Fruit fly (Drosophila melanogaster) whole organism, embryonic: ENCODE data around the gene CG31675.

Experiments
- Bdp1 ChIP-seq: fragments of 200-800 bp; sonication (Bioruptor generic); optimal IDR thresholded peaks from 3 replicates; lab custom pipeline; 2016; ENCODE audit warnings: missing biosample characterization, missing genetic modification characterization
- Bgb ChIP-seq: fragments of 200-800 bp; sonication (Bioruptor generic); IDR thresholded peaks from 2 replicates; pipeline ENCODE4 v1.3.6; 2022; ENCODE audit warnings: missing biosample characterization, missing genetic modification characterization; ENCODE audit not compliant: partially characterized antibody
- CG10209 ChIP-seq: fragments of 200-800 bp; sonication (Bioruptor generic); optimal IDR thresholded peaks from 3 replicates; lab custom pipeline; 2017; ENCODE audit warnings: missing biosample characterization, mild to moderate bottlenecking, missing genetic modification characterization, missing genetic modification reagents
- CG10431 ChIP-seq: fragments of 200-800 bp; sonication (Bioruptor generic); optimal IDR thresholded peaks from 3 replicates; lab custom pipeline; 2018; ENCODE audit warnings: missing biosample characterization, mild to moderate bottlenecking, missing genetic modification characterization
- CG10462 ChIP-seq: fragments of 200-800 bp; sonication (Bioruptor generic); optimal IDR thresholded peaks from 2 replicates; lab custom pipeline; 2016; ENCODE audit warnings: missing biosample characterization, missing genetic modification characterization
- CG14710 ChIP-seq: fragments of 200-800 bp; sonication (Bioruptor generic); optimal IDR thresholded peaks from 3 replicates; lab custom pipeline; 2019; ENCODE audit warnings: missing biosample characterization, mild to moderate bottlenecking, missing genetic modification characterization, moderate library complexity
- CG14860 ChIP-seq: fragments of 200-800 bp; sonication (Bioruptor generic); IDR thresholded peaks from 3 replicates; pipeline ENCODE4 v1.3.6; 2022; ENCODE audit warnings: missing biosample characterization, missing genetic modification characterization; ENCODE audit not compliant: partially characterized antibody
- CG1603 ChIP-seq: fragments of 200-800 bp; sonication (Bioruptor generic); optimal IDR thresholded peaks from 2 replicates; lab custom pipeline; 2019; ENCODE audit warnings: missing biosample characterization, mild to moderate bottlenecking, missing genetic modification characterization, moderate library complexity
- CG18011 ChIP-seq: fragments of 200-800 bp; sonication (Bioruptor generic); optimal IDR thresholded peaks from 2 replicates; lab custom pipeline; 2017; ENCODE audit warnings: missing biosample characterization, missing genetic modification characterization, mild to moderate bottlenecking, moderate library complexity, missing genotype
- CG2202 ChIP-seq: fragments of 200-800 bp; sonication (Bioruptor generic); optimal IDR thresholded peaks from 2 replicates; lab custom pipeline; 2018; ENCODE audit warnings: missing biosample characterization, mild to moderate bottlenecking, missing genetic modification characterization
- CG2889 ChIP-seq: fragments of 200-800 bp; sonication (Bioruptor generic); IDR thresholded peaks from 3 replicates; pipeline ENCODE4 v1.3.6; 2022; ENCODE audit warnings: missing biosample characterization, missing genetic modification characterization
- CG32772 ChIP-seq: fragments of 200-800 bp; sonication (Bioruptor generic); IDR thresholded peaks from 2 replicates; pipeline ENCODE4 v1.3.6; 2022; ENCODE audit warnings: missing biosample characterization, missing genetic modification characterization
- CG33557 ChIP-seq: fragments of 200-800 bp; sonication (Bioruptor generic); optimal IDR thresholded peaks from 2 replicates; lab custom pipeline; 2019; ENCODE audit warnings: missing biosample characterization, mild to moderate bottlenecking, missing genetic modification characterization, moderate library complexity
- CG34422 ChIP-seq: fragments of 200-800 bp; sonication (Bioruptor generic); IDR thresholded peaks from 3 replicates; pipeline ENCODE4 v1.3.6; 2022; ENCODE audit warnings: missing biosample characterization, missing genetic modification characterization
- CG3995 ChIP-seq: fragments of 200-800 bp; sonication (Bioruptor generic); optimal IDR thresholded peaks from 3 replicates; lab custom pipeline; 2016; ENCODE audit warnings: missing biosample characterization, missing genetic modification characterization
- CG6272 ChIP-seq: fragments of 200-800 bp; sonication (Bioruptor generic); IDR thresholded peaks from 2 replicates; pipeline ENCODE4 v1.3.6; 2022; ENCODE audit warnings: missing biosample characterization, missing genetic modification characterization
- CG6689 ChIP-seq: fragments of 200-800 bp; sonication (Bioruptor generic); IDR thresholded peaks from 2 replicates; pipeline ENCODE4 v1.3.6; 2022; ENCODE audit warnings: missing biosample characterization, missing genetic modification characterization
- CG7372 ChIP-seq: fragments of 200-800 bp; sonication (Bioruptor generic); IDR thresholded peaks from 2 replicates; pipeline ENCODE4 v1.3.6; 2022; ENCODE audit warnings: missing biosample characterization, missing genetic modification characterization
- Dbx ChIP-seq: fragments of 200-800 bp; sonication (Bioruptor generic); IDR thresholded peaks from 3 replicates; pipeline ENCODE4 v1.3.6; 2022; ENCODE audit warnings: missing biosample characterization, missing genetic modification characterization
- Dref ChIP-seq: fragments of 200-800 bp; sonication (Bioruptor generic); IDR thresholded peaks from 2 replicates; pipeline ENCODE4 v1.3.6; 2022; ENCODE audit warnings: missing biosample characterization, missing genetic modification characterization
- Drgx ChIP-seq: fragments of 200-800 bp; sonication (Bioruptor generic); IDR thresholded peaks from 2 replicates; pipeline ENCODE4 v1.3.6; 2022; ENCODE audit warnings: missing biosample characterization, missing genetic modification characterization
- Ets65A ChIP-seq: fragments of 200-800 bp; sonication (Bioruptor generic); peaks from one replicate; lab custom pipeline; 2016; ENCODE audit warnings: missing biosample characterization, missing genetic modification characterization
- Hand ChIP-seq: fragments of 200-800 bp; sonication (Bioruptor generic); optimal IDR thresholded peaks from 2 replicates; lab custom pipeline; 2017; ENCODE audit warnings: mild to moderate bottlenecking, missing biosample characterization, missing genetic modification reagents, missing genetic modification characterization
- Hr78 ChIP-seq, 2 experiments: fragments of 200-800 bp in 1 of 2; fragments of >200 bp in 1 of 2; sonication (Bioruptor generic) in 1 of 2; optimal IDR thresholded peaks; 2 replicates each; lab custom pipeline; 2017 to 2019; ENCODE audit warnings: missing biosample characterization in 2 of 2, missing genetic modification characterization in 2 of 2, mild to moderate bottlenecking in 1 of 2, moderate library complexity in 1 of 2
- Med ChIP-seq: fragments of 200-800 bp; sonication (Bioruptor generic); peaks from one replicate; lab custom pipeline; 2016; ENCODE audit warnings: missing biosample characterization, missing genetic modification characterization, mild to moderate bottlenecking, inconsistent platforms, moderate library complexity
- Nf-YA ChIP-seq: fragments of 200-800 bp; sonication (Bioruptor generic); IDR thresholded peaks from 2 replicates; pipeline ENCODE4 v1.3.6; 2022; ENCODE audit warnings: missing biosample characterization, missing genetic modification characterization
- NfI ChIP-seq: fragments of 200-800 bp; sonication (Bioruptor generic); optimal IDR thresholded peaks from 3 replicates; lab custom pipeline; 2018; ENCODE audit warnings: missing biosample characterization, mild to moderate bottlenecking, missing genetic modification characterization, moderate library complexity
- Pdp1 ChIP-seq, 2 experiments: fragments of 200-800 bp; sonication (Bioruptor generic); optimal IDR thresholded peaks; 3 replicates each; lab custom pipeline; 2016; ENCODE audit warnings: missing biosample characterization in 2 of 2, missing genetic modification characterization in 2 of 2, mild to moderate bottlenecking in 1 of 2, moderate library complexity in 1 of 2
- Sox102F ChIP-seq: fragments of 200-800 bp; sonication (Bioruptor generic); optimal IDR thresholded peaks from 2 replicates; lab custom pipeline; 2018; ENCODE audit warnings: missing biosample characterization, mild to moderate bottlenecking, missing genetic modification characterization, moderate library complexity
- bowl ChIP-seq: fragments of 200-800 bp; sonication (Bioruptor generic); IDR thresholded peaks from 2 replicates; pipeline ENCODE4 v1.3.6; 2022; ENCODE audit warnings: missing biosample characterization, missing genetic modification characterization
- dati ChIP-seq: fragments of 200-800 bp; sonication (Bioruptor generic); IDR thresholded peaks from 2 replicates; pipeline ENCODE4 v1.3.6; 2022; ENCODE audit warnings: missing biosample characterization, missing genetic modification characterization
- dm ChIP-seq: fragments of 200-800 bp; sonication (Bioruptor generic); optimal IDR thresholded peaks from 3 replicates; lab custom pipeline; 2016; ENCODE audit warnings: missing biosample characterization, missing genetic modification characterization
- dmrt11E ChIP-seq: fragments of 200-800 bp; sonication (Bioruptor generic); optimal IDR thresholded peaks from 3 replicates; lab custom pipeline; 2018; ENCODE audit warnings: missing biosample characterization, mild to moderate bottlenecking, missing genetic modification characterization, moderate library complexity
- dpn ChIP-seq, 2 experiments: fragments of 200-800 bp; sonication (Bioruptor generic); optimal IDR thresholded peaks; 3 replicates each; lab custom pipeline; 2016; ENCODE audit warnings: missing biosample characterization in 2 of 2, missing genetic modification characterization in 2 of 2
- ftz-f1 ChIP-seq: fragments of 200-800 bp; sonication (Bioruptor generic); optimal IDR thresholded peaks from 2 replicates; lab custom pipeline; 2016; ENCODE audit warnings: missing biosample characterization, missing genetic modification characterization
- gem ChIP-seq: fragments of 200-800 bp; sonication (Bioruptor generic); optimal IDR thresholded peaks from 2 replicates; lab custom pipeline; 2019; ENCODE audit warnings: missing biosample characterization, mild to moderate bottlenecking, missing genetic modification characterization, moderate library complexity
- gfzf ChIP-seq: fragments of 200-800 bp; sonication (Bioruptor generic); optimal IDR thresholded peaks from 2 replicates; lab custom pipeline; 2016; ENCODE audit warnings: missing biosample characterization, mild to moderate bottlenecking, missing genetic modification characterization, moderate library complexity
- hbn ChIP-seq: fragments of 200-800 bp; sonication (Bioruptor generic); IDR thresholded peaks from 2 replicates; pipeline ENCODE4 v1.3.6; 2022; ENCODE audit warnings: missing biosample characterization, missing genetic modification characterization; ENCODE audit not compliant: partially characterized antibody
- ind ChIP-seq: fragments of 200-800 bp; sonication (Bioruptor generic); optimal IDR thresholded peaks from 3 replicates; lab custom pipeline; 2016; ENCODE audit warnings: missing biosample characterization, missing genetic modification characterization
- lilli ChIP-seq: fragments of 200-800 bp; sonication (Bioruptor generic); optimal IDR thresholded peaks from 3 replicates; lab custom pipeline; 2016; ENCODE audit warnings: missing biosample characterization, missing genetic modification characterization
- luna ChIP-seq: fragments of 200-800 bp; sonication (Bioruptor generic); optimal IDR thresholded peaks from 2 replicates; lab custom pipeline; 2016; ENCODE audit warnings: missing biosample characterization, missing genetic modification characterization
- maf-S ChIP-seq: fragments of 200-800 bp; sonication (Bioruptor generic); optimal IDR thresholded peaks from 2 replicates; lab custom pipeline; 2016; ENCODE audit warnings: missing biosample characterization, missing genetic modification characterization
- nerfin-1 ChIP-seq: fragments of 200-800 bp; sonication (Bioruptor generic); optimal IDR thresholded peaks from 3 replicates; lab custom pipeline; 2019; ENCODE audit warnings: missing biosample characterization, mild to moderate bottlenecking, missing genetic modification characterization, moderate library complexity
- sens ChIP-seq: fragments of 200-800 bp; sonication (Bioruptor generic); peaks from one replicate; lab custom pipeline; 2016; ENCODE audit warnings: missing biosample characterization, missing genetic modification characterization
- sima ChIP-seq: fragments of 200-800 bp; sonication (Bioruptor generic); optimal IDR thresholded peaks from 2 replicates; lab custom pipeline; 2016; ENCODE audit warnings: missing biosample characterization, missing genetic modification characterization
- slou ChIP-seq: fragments of 200-800 bp; sonication (Bioruptor generic); optimal IDR thresholded peaks from 3 replicates; lab custom pipeline; 2016; ENCODE audit warnings: missing biosample characterization, missing genetic modification characterization
- sug ChIP-seq: fragments of 200-800 bp; optimal IDR thresholded peaks from 2 replicates; lab custom pipeline; 2019; ENCODE audit warnings: missing biosample characterization, mild to moderate bottlenecking, missing genetic modification characterization, moderate library complexity

The CG31675 gene

DNA sequence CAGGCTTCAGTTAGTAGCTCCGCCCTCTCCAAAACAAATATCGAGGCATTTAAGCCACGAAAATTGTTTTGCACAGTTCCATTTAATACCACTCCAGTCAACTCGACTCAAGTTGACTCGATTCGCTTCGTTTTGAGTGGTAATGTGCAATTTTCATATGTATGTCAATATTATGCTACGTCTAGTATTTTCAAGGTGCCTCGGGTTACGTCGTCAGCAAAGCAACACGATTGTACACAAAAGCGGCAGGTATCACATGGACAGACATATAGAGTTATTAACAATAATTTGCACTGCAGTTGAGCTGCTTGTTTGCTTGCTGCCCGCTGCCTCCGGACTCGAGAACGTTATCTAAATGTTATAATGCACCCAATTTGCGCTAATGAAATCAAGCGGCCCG is 37.5 kb downstream of the CG31675 start:
- TF ChIP-seq gfzf (no peak), Ets65A (peak; percentile 10), sug (no peak), gem (tag; lab: Kevin White, UChicago) (no peak), Nf-YA (GFP tag; lab: Robert Waterston, UW) (no peak), sens (GFP tag; lab: Kevin White, UChicago) (peak; percentile 46), bowl (no peak)

DNA sequence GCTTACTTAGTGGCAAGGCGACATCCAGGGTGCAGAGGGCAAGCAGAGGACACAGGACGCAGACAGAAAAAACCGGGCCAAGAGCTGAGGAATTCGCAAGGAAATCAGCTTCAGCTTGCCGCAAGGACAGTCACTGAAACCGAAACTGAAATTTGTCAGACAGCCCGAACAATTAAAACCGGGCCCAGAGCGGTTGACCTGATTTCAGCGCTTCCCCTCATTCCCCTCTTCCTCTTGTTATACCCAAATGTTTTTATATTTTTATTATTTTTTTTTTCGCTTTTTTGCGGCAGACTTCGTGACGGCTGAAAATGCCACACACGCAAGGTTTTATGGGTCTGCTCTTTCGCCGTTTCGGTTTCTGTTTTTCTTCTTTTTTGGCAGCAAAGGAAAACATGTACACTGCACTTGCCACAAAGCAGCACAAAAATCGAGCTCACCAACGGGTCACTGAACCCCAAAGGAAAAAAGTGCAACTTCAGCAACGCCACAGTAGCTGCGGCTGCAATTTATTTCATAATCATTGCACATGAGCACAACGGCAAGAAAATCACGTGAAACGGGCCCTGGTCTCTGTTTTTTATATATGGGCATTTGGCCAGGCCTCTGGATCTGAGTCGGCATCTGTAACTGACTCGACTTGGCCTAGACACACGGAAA is 40.6 kb downstream of the CG31675 start:
- no peak for TF ChIP-seq CG34422
- TF ChIP-seq Med (GFP tag; lab: Kevin White, UChicago), result peak; percentile 29
- no peak for TF ChIP-seq maf-S (GFP tag; lab: Kevin White, UChicago)
- TF ChIP-seq Bgb (GFP tag; lab: Robert Waterston, UW), result peak; percentile 23; the same call in 1 of the 2 replicates
- TF ChIP-seq, all 482 proteins: peak for 2

DNA sequence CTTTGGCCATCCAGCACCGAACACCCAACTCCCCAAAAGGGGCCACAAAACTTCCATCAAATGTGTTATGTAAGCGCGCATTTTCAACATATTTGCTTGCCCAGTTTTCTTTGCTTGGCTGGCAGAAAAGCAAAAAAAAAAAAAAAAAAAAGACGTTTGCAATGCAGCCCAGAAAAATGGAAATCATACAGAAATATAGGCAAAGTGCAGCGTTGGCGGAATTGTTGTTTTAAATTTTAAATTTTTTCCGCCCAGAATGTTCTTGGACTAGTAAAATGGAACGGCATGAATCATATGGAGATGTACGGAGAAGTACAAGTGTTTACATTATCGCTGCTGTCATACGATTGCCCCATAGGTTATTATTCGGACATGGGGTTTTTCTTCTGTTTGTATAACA is 41.7 kb downstream of the CG31675 start:
- TF ChIP-seq CG10462 (GFP tag; lab: Kevin White, UChicago), result no peak
- no peak for TF ChIP-seq dm (GFP tag; lab: Kevin White, UChicago)
- no peak for TF ChIP-seq CG10209
- TF ChIP-seq CG2202 (tag; lab: Kevin White, UChicago), result no peak
- TF ChIP-seq hbn, result no peak
- TF ChIP-seq sima (GFP tag; lab: Kevin White, UChicago), result no peak
- TF ChIP-seq Nf-YA (GFP tag; lab: Robert Waterston, UW), result no peak
- TF ChIP-seq Hr78 (GFP tag; optimal IDR thresholded peaks at IDR 0.05; lab: Kevin White, UChicago), result no peak
- TF ChIP-seq lilli (GFP tag; lab: Kevin White, UChicago), result no peak
- TF ChIP-seq Drgx (GFP tag; lab: Robert Waterston, UW), result 0 out of 2 replicates have a peak, but pooled peaks have one; percentile 5
- TF ChIP-seq CG6272 (GFP tag; lab: Robert Waterston, UW), result no peak
- no peak for TF ChIP-seq Bdp1
- TF ChIP-seq CG32772, result no peak
- TF ChIP-seq slou, result no peak
- TF ChIP-seq CG14710 (tag; lab: Kevin White, UChicago), result no peak
- TF ChIP-seq nerfin-1 (tag; lab: Kevin White, UChicago), result no peak
- TF ChIP-seq CG3995 (GFP tag; lab: Kevin White, UChicago), result no peak
- no peak for TF ChIP-seq ind (GFP tag; lab: Kevin White, UChicago)
- peak in 1 of 2 experiments; percentile 78 for TF ChIP-seq Pdp1 (GFP tag; optimal IDR thresholded peaks at IDR 0.05; lab: Kevin White, UChicago)
- TF ChIP-seq CG6689, result no peak
- no peak for TF ChIP-seq NfI (GFP tag; lab: Kevin White, UChicago)
- TF ChIP-seq Hand, result no peak
- TF ChIP-seq CG1603 (tag; lab: Kevin White, UChicago), result no peak
- no peak for TF ChIP-seq CG18011 (GFP tag; lab: Kevin White, UChicago)
- TF ChIP-seq CG7372 (GFP tag; lab: Robert Waterston, UW), result peak; percentile 55; the same call in 1 of the 2 replicates

DNA sequence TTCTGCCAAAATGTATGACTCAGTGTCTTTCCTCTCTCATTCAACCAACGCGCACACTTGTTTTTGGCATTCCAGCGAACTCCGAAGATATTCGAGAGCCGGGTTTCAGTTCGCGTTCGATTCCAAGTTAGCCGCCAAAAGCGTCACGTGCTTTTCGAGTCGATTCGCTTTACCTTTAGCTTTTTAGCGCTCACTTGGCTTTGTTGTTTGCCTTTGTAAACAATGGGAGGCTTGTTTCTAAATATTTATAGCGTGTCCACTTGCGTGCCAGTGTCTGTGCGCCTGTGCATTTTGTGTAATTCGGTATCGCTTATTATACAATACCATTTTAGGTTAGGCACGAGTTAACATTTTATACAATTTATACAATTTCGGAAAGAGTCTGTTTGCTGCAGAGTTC is 43.8 kb downstream of the CG31675 start:
- peak; percentile 51 for TF ChIP-seq gem (tag; lab: Kevin White, UChicago)
- peak; percentile 24 for TF ChIP-seq Bdp1
- TF ChIP-seq CG33557 (GFP tag; lab: Kevin White, UChicago), result no peak
- no peak for TF ChIP-seq CG10431 (GFP tag; lab: Kevin White, UChicago)
- no peak for TF ChIP-seq dpn (GFP tag; optimal IDR thresholded peaks at IDR 0.05; lab: Kevin White, UChicago)
- peak; percentile 46 for TF ChIP-seq Sox102F (GFP tag; lab: Kevin White, UChicago)
- no peak for TF ChIP-seq CG14860 (GFP tag; lab: Robert Waterston, UW)
- no peak for TF ChIP-seq dati
- TF ChIP-seq dmrt11E (tag; lab: Kevin White, UChicago), result no peak
- no peak for TF ChIP-seq Dref
- TF ChIP-seq ftz-f1 (GFP tag; lab: Kevin White, UChicago), result no peak
- TF ChIP-seq Dbx (GFP tag; lab: Robert Waterston, UW), result no peak
- no peak for TF ChIP-seq CG2889 (GFP tag; lab: Robert Waterston, UW)
- no peak for TF ChIP-seq CG34422
- no peak for TF ChIP-seq luna (GFP tag; lab: Kevin White, UChicago)
- no peak for TF ChIP-seq CG6272 (GFP tag; lab: Robert Waterston, UW)
